Fruit fly (Drosophila melanogaster): ENCODE data around the gene Cpr65Ay.
A peak's percentile ranks its signal among the peaks of the same experiment; 100 is the strongest.

The Cpr65Ay gene

DNA sequence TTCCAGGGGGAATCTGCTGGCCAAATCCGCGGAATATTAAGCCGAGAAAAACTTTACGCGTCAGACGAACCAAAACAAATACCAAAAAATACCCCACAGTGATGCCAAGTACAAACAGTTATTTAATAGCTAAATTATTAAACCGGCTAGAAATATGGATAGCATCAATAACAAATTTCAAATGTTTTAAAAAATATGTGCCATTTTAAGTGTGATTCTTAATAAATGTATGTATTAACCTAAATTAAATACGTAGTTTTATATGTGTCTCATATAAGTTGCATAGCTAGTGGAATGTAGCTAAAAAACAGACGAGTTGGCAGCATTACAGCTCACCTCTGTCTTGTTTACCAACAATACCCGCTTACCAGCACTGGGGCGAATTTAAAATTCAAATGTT lies 23.3 kb upstream of the Cpr65Ay start, which contains the start of gene CG10274 (continued):
- peak; percentile 49; the same call in 1 of the 2 replicates for TF ChIP-seq CG17328 (GFP tag; IDR thresholded peaks at IDR 0.05)
- TF ChIP-seq sens-2 (GFP tag; IDR thresholded peaks at IDR 0.05): no peak
- no peak for TF ChIP-seq CG10431 (GFP tag; optimal IDR thresholded peaks at IDR 0.05)
- peak; percentile 87 for TF ChIP-seq Hsf (GFP tag; optimal IDR thresholded peaks at IDR 0.05)
- TF ChIP-seq BEAF-32 (GFP tag; optimal IDR thresholded peaks at IDR 0.05): peak; percentile 36
- 0 out of 3 replicates have a peak, but pooled peaks have one; percentile 13 for TF ChIP-seq so (GFP tag; IDR thresholded peaks at IDR 0.05)
- TF ChIP-seq psq (GFP tag; optimal IDR thresholded peaks at IDR 0.05): no peak
- no peak for TF ChIP-seq toy (GFP tag; IDR thresholded peaks at IDR 0.05)
- peak; percentile 76 for TF ChIP-seq CG9727 (GFP tag; optimal IDR thresholded peaks at IDR 0.05)
- peak; percentile 19; the same call in 1 of the 2 replicates for TF ChIP-seq ttk (GFP tag; IDR thresholded peaks at IDR 0.05)
- TF ChIP-seq CG3065 (GFP tag; optimal IDR thresholded peaks at IDR 0.05): no peak
- TF ChIP-seq CkIIα-i1 (GFP tag; IDR thresholded peaks at IDR 0.05): no peak
- peak; percentile 65 for TF ChIP-seq luna (GFP tag; optimal IDR thresholded peaks at IDR 0.05)
- TF ChIP-seq CG3838 (GFP tag; optimal IDR thresholded peaks at IDR 0.05): peak; percentile 50
- peak; percentile 50 for TF ChIP-seq CG8388 (GFP tag; optimal IDR thresholded peaks at IDR 0.05)
- no peak for TF ChIP-seq CG15479 (GFP tag; optimal IDR thresholded peaks at IDR 0.05)
- TF ChIP-seq kay (GFP tag; optimal IDR thresholded peaks at IDR 0.05): peak; percentile 67
- TF ChIP-seq Kr (GFP tag; optimal IDR thresholded peaks at IDR 0.05): no peak
- TF ChIP-seq CG4424 (GFP tag; optimal IDR thresholded peaks at IDR 0.05): peak; percentile 85
- peak; percentile 79 for TF ChIP-seq CG30020 (tag; optimal IDR thresholded peaks at IDR 0.05)
- TF ChIP-seq emc (GFP tag; optimal IDR thresholded peaks at IDR 0.05): peak; percentile 47
- TF ChIP-seq dpn (GFP tag; optimal IDR thresholded peaks at IDR 0.05): peak; percentile 72 to 81
- peak; percentile 57 for TF ChIP-seq CG7556 (GFP tag; optimal IDR thresholded peaks at IDR 0.05)
- TF ChIP-seq pnt (GFP tag; optimal IDR thresholded peaks at IDR 0.05): peak; percentile 54
- TF ChIP-seq Adf1 (GFP tag; IDR thresholded peaks at IDR 0.05): no peak; the same call in 1 of the 2 replicates
- no peak for TF ChIP-seq ato (GFP tag; IDR thresholded peaks at IDR 0.05; ENCODE audit: partially characterized antibody)
- no peak for TF ChIP-seq CTCF (GFP tag; optimal IDR thresholded peaks at IDR 0.05)
- TF ChIP-seq sr (GFP tag; IDR thresholded peaks at IDR 0.05): no peak
- TF ChIP-seq HLHmδ (GFP tag; optimal IDR thresholded peaks at IDR 0.05): no peak
- no peak for TF ChIP-seq CG8765 (GFP tag; IDR thresholded peaks at IDR 0.05)
- TF ChIP-seq CG17802 (tag; optimal IDR thresholded peaks at IDR 0.05): peak; percentile 38
- TF ChIP-seq CG43689 (GFP tag; IDR thresholded peaks at IDR 0.05): no peak
- TF ChIP-seq Taf1 (GFP tag; IDR thresholded peaks at IDR 0.05): no peak
- peak; percentile 90 for TF ChIP-seq CG30403 (GFP tag; optimal IDR thresholded peaks at IDR 0.05)
- TF ChIP-seq phol (tag; optimal IDR thresholded peaks at IDR 0.05): peak; percentile 86
- TF ChIP-seq pzg (GFP tag; optimal IDR thresholded peaks at IDR 0.05): peak; percentile 65
- TF ChIP-seq NfI (GFP tag; optimal IDR thresholded peaks at IDR 0.05): peak; percentile 81
- TF ChIP-seq CG4328 (GFP tag; optimal IDR thresholded peaks at IDR 0.05): peak; percentile 50
- peak; percentile 84 for TF ChIP-seq CG12659 (GFP tag; optimal IDR thresholded peaks at IDR 0.05)
- TF ChIP-seq Ets97D (GFP tag; optimal IDR thresholded peaks at IDR 0.05): peak; percentile 65
- peak; percentile 52; the same call in 1 of the 2 replicates for TF ChIP-seq CG32772 (GFP tag; IDR thresholded peaks at IDR 0.05)
- no peak for TF ChIP-seq Dll (GFP tag; IDR thresholded peaks at IDR 0.05; ENCODE audit: partially characterized antibody)
- peak; percentile 80 for TF ChIP-seq zfh2 (GFP tag; optimal IDR thresholded peaks at IDR 0.05)
- no peak for TF ChIP-seq CG12071 (GFP tag; optimal IDR thresholded peaks at IDR 0.05)
- peak; percentile 71 for TF ChIP-seq CG1602 (GFP tag; optimal IDR thresholded peaks at IDR 0.05)
- peak; percentile 33; the same call in 1 of the 3 replicates for TF ChIP-seq CG7357 (GFP tag; IDR thresholded peaks at IDR 0.05)
- peak; percentile 77 for TF ChIP-seq tgo (GFP tag; IDR thresholded peaks at IDR 0.05)
- peak; percentile 55 for TF ChIP-seq Lhr (GFP tag; optimal IDR thresholded peaks at IDR 0.05)
- peak; percentile 97 for TF ChIP-seq row (GFP tag; IDR thresholded peaks at IDR 0.05)
- peak; percentile 60 for TF ChIP-seq Ada2b (GFP tag; IDR thresholded peaks at IDR 0.05)
- peak; percentile 40 for TF ChIP-seq repo (GFP tag; optimal IDR thresholded peaks at IDR 0.05)
- TF ChIP-seq CG12299 (tag; optimal IDR thresholded peaks at IDR 0.05): peak; percentile 19
